Worm (Caenorhabditis elegans): ENCODE data around the gene Y38E10A.34.

- TF ChIP-seq him-1 (tag; optimal IDR thresholded peaks at IDR 0.05) = no peak
- no peak for TF ChIP-seq dao-5 (tag; optimal IDR thresholded peaks at IDR 0.05)
Observed at ce11 chrII:12636602-12637001, 5.6 kb downstream of the Y38E10A.34 start, which contains the start of gene nhr-234.
